Worm (Caenorhabditis elegans) whole organism, L1 larva: ENCODE results near the gene C53B7.6.
A peak's percentile ranks its signal among the peaks of the same experiment; 100 is the strongest.

Source experiments
- C34B4.2 ChIP-seq: sonication (generic microtip); optimal IDR thresholded peaks from 2 replicates; lab custom pipeline; 2017; ENCODE audit warnings: mild to moderate bottlenecking, missing genetic modification characterization, missing compliant biosample characterization
- F16B12.6 ChIP-seq: fragments of 150-350 bp; optimal IDR thresholded peaks from 2 replicates; lab custom pipeline; 2014; ENCODE audit warnings: missing biosample characterization, missing genetic modification characterization
- aly-2 ChIP-seq: fragments of 150-350 bp; optimal IDR thresholded peaks from 2 replicates; lab custom pipeline; 2014; ENCODE audit warnings: missing biosample characterization, missing genetic modification characterization
- blmp-1 ChIP-seq: fragments of 150-350 bp; optimal IDR thresholded peaks from 2 replicates; lab custom pipeline; 2014; ENCODE audit warnings: missing biosample characterization, missing genetic modification characterization
- ceh-63 ChIP-seq: fragments of 200-800 bp; sonication (Bioruptor generic); optimal IDR thresholded peaks from 2 replicates; lab custom pipeline; 2018; ENCODE audit warnings: mild to moderate bottlenecking, missing genetic modification characterization, missing compliant biosample characterization
- ceh-8 ChIP-seq: fragments of 200-800 bp; sonication (Bioruptor generic); optimal IDR thresholded peaks from 2 replicates; lab custom pipeline; 2018; ENCODE audit warnings: mild to moderate bottlenecking, missing genetic modification characterization, moderate library complexity, missing compliant biosample characterization
- efl-3 ChIP-seq: fragments of 200-800 bp; sonication (Bioruptor generic); optimal IDR thresholded peaks from 2 replicates; lab custom pipeline; 2018; ENCODE audit warnings: mild to moderate bottlenecking, missing genetic modification characterization, missing compliant biosample characterization
- elt-2 ChIP-seq: sonication (generic microtip); optimal IDR thresholded peaks from 2 replicates; lab custom pipeline; 2016; ENCODE audit warnings: missing genetic modification characterization, mild to moderate bottlenecking, inconsistent platforms, missing compliant biosample characterization, missing genetic modification reagents
- fkh-10 ChIP-seq: sonication (generic microtip); optimal IDR thresholded peaks from 2 replicates; lab custom pipeline; 2017; ENCODE audit warnings: missing biosample characterization, missing genetic modification reagents, missing genetic modification characterization
- fkh-8 ChIP-seq: sonication (generic microtip); optimal IDR thresholded peaks from 2 replicates; lab custom pipeline; 2016; ENCODE audit warnings: mild to moderate bottlenecking, missing genetic modification characterization, missing compliant biosample characterization
- grh-1 ChIP-seq: fragments of 200-800 bp; sonication (Bioruptor generic); IDR thresholded peaks from 2 replicates; pipeline ENCODE4 v1.3.6; 2022; ENCODE audit warnings: missing genetic modification reagents, missing genetic modification characterization, missing compliant biosample characterization
- hlh-17 ChIP-seq: fragments of 200-800 bp; sonication (Bioruptor generic); optimal IDR thresholded peaks from 2 replicates; lab custom pipeline; 2018; ENCODE audit warnings: missing genetic modification characterization, mild to moderate bottlenecking, missing compliant biosample characterization, moderate library complexity, borderline replicate concordance
- isw-1 ChIP-seq: fragments of 200-800 bp; sonication (Bioruptor generic); IDR thresholded peaks from 2 replicates; pipeline ENCODE4 v1.3.6; 2022; ENCODE audit warnings: missing genetic modification characterization, missing compliant biosample characterization
- jun-1 ChIP-seq: fragments of 150-350 bp; optimal IDR thresholded peaks from 2 replicates; lab custom pipeline; 2014; ENCODE audit warnings: missing biosample characterization, missing genetic modification reagents, missing genetic modification characterization
- lin-13 ChIP-seq: fragments of 150-350 bp; optimal IDR thresholded peaks from 2 replicates; lab custom pipeline; 2014; ENCODE audit warnings: missing biosample characterization, missing genetic modification reagents, missing genetic modification characterization
- lin-14 ChIP-seq: fragments of 200-800 bp; sonication (Bioruptor generic); optimal IDR thresholded peaks from 2 replicates; lab custom pipeline; 2018; ENCODE audit warnings: mild to moderate bottlenecking, missing genetic modification characterization, moderate library complexity, missing compliant biosample characterization
- lin-35 ChIP-seq, 2 experiments: fragments of 150-350 bp; optimal IDR thresholded peaks; 2 replicates each; lab custom pipeline; 2014; ENCODE audit warnings: missing biosample characterization in 2 of 2, missing genetic modification characterization in 2 of 2, missing genetic modification reagents in 2 of 2
- lsy-2 ChIP-seq, 2 experiments: fragments of 150-350 bp; optimal IDR thresholded peaks; 2 replicates each; lab custom pipeline; 2014; ENCODE audit warnings: missing biosample characterization in 2 of 2, missing genetic modification characterization in 2 of 2
- mab-9 ChIP-seq: fragments of 200-800 bp; sonication (Bioruptor generic); IDR thresholded peaks from 2 replicates; pipeline ENCODE4 v1.3.6; 2022; ENCODE audit warnings: missing genetic modification reagents, missing genetic modification characterization, missing compliant biosample characterization
- mdl-1 ChIP-seq, 2 experiments: fragments of 150-350 bp; optimal IDR thresholded peaks; 2 replicates each; lab custom pipeline; 2014 to 2017; ENCODE audit warnings: missing biosample characterization in 2 of 2, missing genetic modification characterization in 2 of 2, inconsistent platforms in 1 of 2
- nhr-11 ChIP-seq: fragments of 150-350 bp; optimal IDR thresholded peaks from 2 replicates; lab custom pipeline; 2014; ENCODE audit warnings: missing biosample characterization, missing genetic modification characterization
- nhr-19 ChIP-seq: fragments of 200-800 bp; sonication (Bioruptor generic); conservative IDR thresholded peaks from 2 replicates; pipeline ENCODE4 v1.3.6; 2022; ENCODE audit warnings: missing genetic modification characterization, missing compliant biosample characterization
- nhr-20 ChIP-seq: sonication (generic microtip); optimal IDR thresholded peaks from 2 replicates; lab custom pipeline; 2016; ENCODE audit warnings: mild to moderate bottlenecking, missing genetic modification characterization, missing compliant biosample characterization
- nhr-237 ChIP-seq: fragments of 150-350 bp; optimal IDR thresholded peaks from 2 replicates; lab custom pipeline; 2014; ENCODE audit warnings: missing biosample characterization, missing genetic modification characterization
- nhr-28 ChIP-seq: fragments of 150-350 bp; optimal IDR thresholded peaks from 2 replicates; lab custom pipeline; 2014; ENCODE audit warnings: missing biosample characterization, missing genetic modification characterization
- nhr-47 ChIP-seq: sonication (generic microtip); optimal IDR thresholded peaks from 2 replicates; lab custom pipeline; 2016; ENCODE audit warnings: mild to moderate bottlenecking, missing genetic modification characterization, moderate library complexity, missing compliant biosample characterization
- nhr-71 ChIP-seq: sonication (generic microtip); optimal IDR thresholded peaks from 2 replicates; lab custom pipeline; 2016; ENCODE audit warnings: mild to moderate bottlenecking, missing genetic modification characterization, moderate library complexity, missing compliant biosample characterization
- nhr-76 ChIP-seq: sonication (generic microtip); optimal IDR thresholded peaks from 2 replicates; lab custom pipeline; 2017; ENCODE audit warnings: missing biosample characterization, missing genetic modification characterization
- nhr-84 ChIP-seq: sonication (generic microtip); optimal IDR thresholded peaks from 2 replicates; lab custom pipeline; 2017; ENCODE audit warnings: missing biosample characterization, missing genetic modification characterization
- nhr-85 ChIP-seq: sonication (generic microtip); peaks from one replicate; lab custom pipeline; 2016; ENCODE audit warnings: missing genetic modification characterization, inconsistent platforms, missing compliant biosample characterization
- nhr-90 ChIP-seq: sonication (generic microtip); optimal IDR thresholded peaks from 2 replicates; lab custom pipeline; 2016; ENCODE audit warnings: mild to moderate bottlenecking, missing genetic modification characterization, missing compliant biosample characterization; ENCODE audit not compliant: poor library complexity
- pqm-1 ChIP-seq: sonication (generic microtip); optimal IDR thresholded peaks from 3 replicates; lab custom pipeline; 2017; ENCODE audit warnings: missing biosample characterization, missing genetic modification characterization
- rnt-1 ChIP-seq: sonication (generic microtip); optimal IDR thresholded peaks from 2 replicates; lab custom pipeline; 2016; ENCODE audit warnings: mild to moderate bottlenecking, missing genetic modification characterization, moderate library complexity, missing compliant biosample characterization
- sox-4 ChIP-seq: sonication (generic microtip); optimal IDR thresholded peaks from 2 replicates; lab custom pipeline; 2016; ENCODE audit warnings: missing genetic modification characterization, missing compliant biosample characterization
- tbx-2 ChIP-seq: sonication (generic microtip); optimal IDR thresholded peaks from 2 replicates; lab custom pipeline; 2016; ENCODE audit warnings: missing genetic modification characterization, missing compliant biosample characterization
- unc-130 ChIP-seq: fragments of 150-350 bp; optimal IDR thresholded peaks from 2 replicates; lab custom pipeline; 2017; ENCODE audit warnings: missing biosample characterization, missing genetic modification characterization, inconsistent platforms
- unc-86 ChIP-seq: sonication (generic microtip); optimal IDR thresholded peaks from 2 replicates; lab custom pipeline; 2016; ENCODE audit warnings: missing genetic modification characterization, missing compliant biosample characterization
- unc-98 ChIP-seq: fragments of 200-800 bp; sonication (Bioruptor generic); IDR thresholded peaks from 2 replicates; pipeline ENCODE4 v1.3.6; 2022; ENCODE audit warnings: missing genetic modification characterization, missing compliant biosample characterization
- xbp-1 ChIP-seq: sonication (generic microtip); optimal IDR thresholded peaks from 2 replicates; lab custom pipeline; 2016; ENCODE audit warnings: missing genetic modification characterization, missing compliant biosample characterization
- zip-4 ChIP-seq: fragments of 200-800 bp; sonication (Bioruptor generic); optimal IDR thresholded peaks from 2 replicates; lab custom pipeline; 2018; ENCODE audit warnings: mild to moderate bottlenecking, missing genetic modification characterization, moderate library complexity, missing compliant biosample characterization
- ztf-11 ChIP-seq, 2 experiments: sonication (generic microtip); optimal IDR thresholded peaks; 2 replicates each; lab custom pipeline; 2016 to 2017; ENCODE audit warnings: missing genetic modification characterization in 2 of 2, missing biosample characterization in 1 of 2, missing compliant biosample characterization in 1 of 2

The C53B7.6 gene

DNA sequence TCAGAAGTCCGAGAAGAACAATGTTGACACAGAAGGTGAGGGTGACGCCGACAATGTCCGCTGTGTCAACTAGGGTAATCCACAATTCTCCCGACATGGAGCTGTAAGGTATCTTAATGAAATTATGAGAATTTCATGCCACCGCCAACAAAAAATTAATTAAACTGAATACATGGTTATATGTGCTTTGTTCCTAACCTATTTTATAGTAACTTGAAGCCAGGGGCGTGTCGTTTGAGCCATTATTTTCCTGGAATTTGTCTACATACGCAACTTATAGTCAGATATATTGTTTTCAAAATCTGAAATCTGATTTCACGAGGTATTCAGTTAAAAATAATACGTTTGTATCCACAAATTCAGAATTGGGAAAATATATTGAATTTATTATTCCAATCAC lies 2.7 kb downstream of the C53B7.6 start, which contains the start of gene odr-10:
odr-10 (minus strand) TSS at position 101 of the 400 bp plus-strand sequence.
- TF ChIP-seq nhr-11 (tag; lab: Kevin White, UChicago) (no peak), fkh-8 (peak; percentile 31)
- TF ChIP-seq, all 84 proteins: peak for 1

DNA sequence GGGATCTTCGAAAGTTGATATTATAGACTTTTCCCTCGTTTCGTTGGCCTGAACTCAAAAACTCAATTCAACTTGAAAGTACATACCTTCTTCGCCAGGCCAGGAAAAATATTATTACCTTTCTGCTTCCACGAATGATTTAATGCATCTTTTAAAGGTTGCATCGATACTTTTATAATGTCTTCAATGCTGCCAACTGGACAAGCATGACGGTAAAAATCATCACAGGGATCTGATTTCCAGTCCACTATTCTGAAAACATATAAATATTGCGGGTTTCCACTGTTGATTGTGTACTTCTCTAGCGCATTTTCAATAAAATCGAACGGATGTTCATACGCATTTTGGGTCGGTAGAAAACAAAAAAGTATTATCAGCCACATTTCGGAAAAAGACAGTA lies 5.5 kb downstream of the C53B7.6 start, which contains the start of gene nep-4:
nep-4 (minus strand) TSS at position 393 of the 400 bp plus-strand sequence.
- no peak for TF ChIP-seq nhr-20 (tag; lab: Kevin White, UChicago)
- TF ChIP-seq ztf-11 (tag; optimal IDR thresholded peaks at IDR 0.05; lab: Kevin White, UChicago), result no peak
- no peak for TF ChIP-seq F16B12.6
- no peak for TF ChIP-seq lin-13 (GFP tag; lab: Kevin White, UChicago)
- no peak for TF ChIP-seq nhr-28 (tag; lab: Kevin White, UChicago)
- TF ChIP-seq elt-2 (tag; lab: Kevin White, UChicago), result no peak
- TF ChIP-seq ceh-8 (GFP tag; lab: Kevin White, UChicago), result no peak
- no peak for TF ChIP-seq isw-1
- TF ChIP-seq nhr-237, result no peak
- no peak for TF ChIP-seq nhr-90 (tag; lab: Kevin White, UChicago)
- no peak for TF ChIP-seq lin-14
- no peak for TF ChIP-seq nhr-19
- no peak for TF ChIP-seq C34B4.2 (tag; lab: Kevin White, UChicago)
- no peak for TF ChIP-seq jun-1 (tag; lab: Kevin White, UChicago)

DNA sequence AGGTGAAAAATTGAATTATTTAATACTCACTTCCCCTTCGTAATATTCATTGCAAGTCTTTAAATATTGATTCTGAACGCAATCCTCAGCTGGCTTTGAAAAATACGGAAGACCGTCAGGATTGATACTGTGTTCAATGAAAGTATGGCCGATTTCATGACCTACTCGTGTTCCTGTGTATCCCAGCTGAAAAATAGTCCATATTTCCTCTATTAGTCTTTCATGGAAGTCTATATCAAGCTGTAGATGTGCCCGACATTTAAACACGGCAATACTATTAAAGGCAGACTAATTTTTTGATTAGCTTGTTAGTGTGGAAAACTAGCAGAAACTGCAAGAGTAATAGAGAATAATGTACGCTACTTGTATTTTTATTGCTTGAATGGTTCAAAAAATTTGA lies 7.0 kb downstream of the C53B7.6 start:
- TF ChIP-seq blmp-1 (no peak), nhr-47 (no peak), mab-9 (GFP tag; lab: Robert Waterston, UW) (no peak), mdl-1 (tag; optimal IDR thresholded peaks at IDR 0.05; lab: Kevin White, UChicago) (no peak), nhr-19 (no peak), unc-98 (GFP tag; lab: Robert Waterston, UW) (no peak), ceh-63 (GFP tag; lab: Kevin White, UChicago) (no peak), efl-3 (no peak), lsy-2 (tag; optimal IDR thresholded peaks at IDR 0.05; lab: Kevin White, UChicago) (no peak), nhr-84 (tag; lab: Kevin White, UChicago) (no peak), nhr-11 (tag; lab: Kevin White, UChicago) (no peak)

ce11 chrX:6856793-6857192 lies 11.8 kb downstream of the C53B7.6 start:
- peak; percentile 5 for TF ChIP-seq nhr-71 (tag; lab: Kevin White, UChicago)
- TF ChIP-seq unc-98 (GFP tag; lab: Robert Waterston, UW), result no peak
- peak; percentile 59 for TF ChIP-seq tbx-2
- peak; percentile 45 for TF ChIP-seq fkh-10 (GFP tag; lab: Kevin White, UChicago)
- peak; percentile 0 for TF ChIP-seq unc-86 (tag; lab: Kevin White, UChicago)
- TF ChIP-seq lin-14, result peak; percentile 71
- TF ChIP-seq nhr-76, result no peak

- TF ChIP-seq nhr-85 (tag; lab: Kevin White, UChicago), result no peak
- TF ChIP-seq rnt-1, result no peak
- TF ChIP-seq hlh-17 (GFP tag; lab: Kevin White, UChicago), result no peak
- no peak for TF ChIP-seq aly-2
- no peak for TF ChIP-seq pqm-1 (tag; lab: Kevin White, UChicago)
- no peak for TF ChIP-seq lsy-2 (tag; optimal IDR thresholded peaks at IDR 0.05; lab: Kevin White, UChicago)
- no peak for TF ChIP-seq jun-1 (tag; lab: Kevin White, UChicago)
- TF ChIP-seq sox-4 (tag; lab: Kevin White, UChicago), result no peak
- TF ChIP-seq unc-130 (tag; lab: Kevin White, UChicago), result no peak
- TF ChIP-seq xbp-1 (tag; lab: Kevin White, UChicago), result no peak
- TF ChIP-seq lin-35 (GFP tag; optimal IDR thresholded peaks at IDR 0.05; lab: Kevin White, UChicago), result no peak
- TF ChIP-seq zip-4 (GFP tag; lab: Kevin White, UChicago), result no peak
- no peak for TF ChIP-seq grh-1
Measured at ce11 chrX:6853318-6853717, 15.3 kb downstream of the C53B7.6 start, which contains the start of gene rig-3. rig-3 (plus strand) TSS chrX:6853618.
